Fruit fly (Drosophila melanogaster) whole organism, adult: ENCODE results near the gene CG14860.
A peak's percentile ranks its signal among the peaks of the same experiment; 100 is the strongest.

ENCODE experiments used
- CG11617 ChIP-seq: fragments of 200-800 bp; sonication (Bioruptor generic); optimal IDR thresholded peaks from 2 replicates; lab custom pipeline; 2017; ENCODE audit warnings: mild to moderate bottlenecking, missing biosample characterization, missing genetic modification reagents, missing genetic modification characterization
- CG12768 ChIP-seq: fragments of 200-800 bp; sonication (Bioruptor generic); optimal IDR thresholded peaks from 2 replicates; lab custom pipeline; 2017; ENCODE audit warnings: missing biosample characterization, missing genetic modification characterization, mild to moderate bottlenecking, moderate library complexity, missing genetic modification reagents
- CG14711 ChIP-seq: fragments of 200-800 bp; sonication (Bioruptor generic); optimal IDR thresholded peaks from 2 replicates; lab custom pipeline; 2018; ENCODE audit warnings: missing biosample characterization, mild to moderate bottlenecking, missing genetic modification characterization, moderate library complexity
- CG1620 ChIP-seq: fragments of 200-800 bp; sonication (Bioruptor generic); optimal IDR thresholded peaks from 2 replicates; lab custom pipeline; 2016; ENCODE audit warnings: missing biosample characterization, missing genetic modification characterization
- CG33017 ChIP-seq: fragments of 200-800 bp; sonication (Bioruptor generic); optimal IDR thresholded peaks from 2 replicates; lab custom pipeline; 2018; ENCODE audit warnings: missing biosample characterization, mild to moderate bottlenecking, missing genetic modification characterization, moderate library complexity
- CG5204 ChIP-seq: fragments of 200-800 bp; sonication (Bioruptor generic); optimal IDR thresholded peaks from 2 replicates; lab custom pipeline; 2016; ENCODE audit warnings: missing biosample characterization, missing genetic modification characterization
- CG7045 ChIP-seq: fragments of 200-800 bp; sonication (Bioruptor generic); optimal IDR thresholded peaks from 2 replicates; lab custom pipeline; 2017; ENCODE audit warnings: missing biosample characterization, mild to moderate bottlenecking, missing genetic modification characterization
- CG7101 ChIP-seq: fragments of 200-800 bp; sonication (Bioruptor generic); optimal IDR thresholded peaks from 2 replicates; lab custom pipeline; 2018; ENCODE audit warnings: missing biosample characterization, mild to moderate bottlenecking, missing genetic modification characterization, moderate library complexity
- Clk ChIP-seq: fragments of 200-800 bp; sonication (Bioruptor generic); optimal IDR thresholded peaks from 2 replicates; lab custom pipeline; 2017; ENCODE audit warnings: missing biosample characterization, missing genetic modification characterization
- Crg-1 ChIP-seq: fragments of 200-800 bp; sonication (Bioruptor generic); optimal IDR thresholded peaks from 2 replicates; lab custom pipeline; 2016; ENCODE audit warnings: missing biosample characterization, missing genetic modification characterization
- Hr96 ChIP-seq: fragments of 200-800 bp; sonication (Bioruptor generic); optimal IDR thresholded peaks from 2 replicates; lab custom pipeline; 2016; ENCODE audit warnings: missing biosample characterization, missing genetic modification characterization
- Mnt ChIP-seq: fragments of 200-800 bp; sonication (Bioruptor generic); optimal IDR thresholded peaks from 2 replicates; lab custom pipeline; 2016; ENCODE audit warnings: missing biosample characterization, mild to moderate bottlenecking, missing genetic modification characterization
- bab1 ChIP-seq: fragments of 200-800 bp; sonication (Bioruptor generic); optimal IDR thresholded peaks from 3 replicates; lab custom pipeline; 2019; ENCODE audit warnings: missing biosample characterization, mild to moderate bottlenecking, missing genetic modification characterization, moderate library complexity
- cic ChIP-seq: fragments of 200-800 bp; sonication (Bioruptor generic); optimal IDR thresholded peaks from 2 replicates; lab custom pipeline; 2017; ENCODE audit warnings: missing biosample characterization, mild to moderate bottlenecking, missing genetic modification characterization, moderate library complexity
- cnc ChIP-seq, 2 experiments: fragments of >200 bp; optimal IDR thresholded peaks; 2 replicates each; lab custom pipeline; 2017
- kay ChIP-seq: fragments of 200-800 bp; sonication (Bioruptor generic); peaks from one replicate; lab custom pipeline; 2016; ENCODE audit warnings: missing biosample characterization, missing genetic modification characterization, borderline replicate concordance
- ovo ChIP-seq: fragments of 200-800 bp; sonication (Bioruptor generic); optimal IDR thresholded peaks from 2 replicates; lab custom pipeline; 2016; ENCODE audit warnings: missing biosample characterization, missing genetic modification characterization
- pad ChIP-seq: fragments of 200-800 bp; sonication (Bioruptor generic); optimal IDR thresholded peaks from 3 replicates; lab custom pipeline; 2017; ENCODE audit warnings: missing biosample characterization, missing genetic modification characterization, mild to moderate bottlenecking, moderate library complexity, missing genetic modification reagents
- tj ChIP-seq: fragments of 200-800 bp; sonication (Bioruptor generic); optimal IDR thresholded peaks from 3 replicates; lab custom pipeline; 2017; ENCODE audit warnings: missing biosample characterization, mild to moderate bottlenecking, missing genetic modification characterization, moderate library complexity
- toe ChIP-seq: fragments of 200-800 bp; sonication (Bioruptor generic); optimal IDR thresholded peaks from 2 replicates; lab custom pipeline; 2016; ENCODE audit warnings: missing biosample characterization, missing genetic modification characterization

CG14860 gene

dm6 chr3R:14894783-14894883 is at the start of gene CG14860:
Gene CG14860, plus strand, starts transcription at chr3R:14894784.
- TF ChIP-seq CG14711 (tag; lab: Kevin White, UChicago) (no peak), CG12768 (no peak), kay (no peak), Mnt (no peak), CG11617 (no peak), Hr96 (no peak), CG7101 (tag; lab: Kevin White, UChicago) (no peak), pad (no peak), CG33017 (no peak), cnc (optimal IDR thresholded peaks at IDR 0.05; lab: Kevin White, UChicago) (no peak), Clk (GFP tag; lab: Kevin White, UChicago) (no peak), CG7045 (GFP tag; lab: Kevin White, UChicago) (no peak), Crg-1 (GFP tag; lab: Kevin White, UChicago) (no peak), ovo (GFP tag; lab: Kevin White, UChicago) (no peak), CG1620 (GFP tag; lab: Kevin White, UChicago) (no peak), toe (GFP tag; lab: Kevin White, UChicago) (no peak), cic (GFP tag; lab: Kevin White, UChicago) (no peak), bab1 (GFP tag; lab: Kevin White, UChicago) (no peak), tj (GFP tag; lab: Kevin White, UChicago) (no peak)

DNA sequence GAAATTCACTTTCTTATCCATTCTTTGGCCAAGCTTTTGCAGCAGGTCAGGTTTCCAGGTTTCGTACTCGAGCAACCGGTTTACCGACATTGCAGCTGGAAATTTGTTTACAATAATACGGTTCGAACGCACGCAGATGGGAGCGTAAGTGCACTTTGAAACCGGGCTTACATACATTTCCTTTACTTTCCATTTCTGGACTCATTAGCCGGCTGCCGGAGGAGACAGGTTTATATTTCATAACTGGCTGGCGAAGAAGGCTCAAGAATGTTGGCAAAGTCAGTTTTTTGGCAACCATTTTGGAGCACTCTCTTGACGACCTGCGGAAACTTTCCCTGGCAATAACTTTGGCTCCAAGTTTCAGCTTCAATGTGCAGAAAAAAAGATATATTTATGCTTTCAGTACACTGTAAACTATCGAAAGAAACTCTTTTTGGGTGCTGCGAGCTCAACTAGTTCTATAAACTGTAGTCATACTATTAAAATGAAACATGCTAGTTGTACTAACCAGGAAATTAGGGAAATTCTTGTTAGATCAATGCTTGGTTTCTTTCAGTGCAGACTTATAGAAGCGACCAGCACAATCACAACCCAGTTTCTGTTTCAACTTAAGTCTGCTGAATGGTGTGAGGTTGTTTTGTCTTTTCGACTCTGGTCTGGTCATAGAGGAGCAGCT is 47.5 kb upstream of the CG14860 start:
- no peak for TF ChIP-seq tj (GFP tag; lab: Kevin White, UChicago)
- no peak for TF ChIP-seq CG11617
- TF ChIP-seq CG14711 (tag; lab: Kevin White, UChicago), result no peak
- no peak for TF ChIP-seq CG1620 (GFP tag; lab: Kevin White, UChicago)
- no peak for TF ChIP-seq cnc (optimal IDR thresholded peaks at IDR 0.05; lab: Kevin White, UChicago)

DNA sequence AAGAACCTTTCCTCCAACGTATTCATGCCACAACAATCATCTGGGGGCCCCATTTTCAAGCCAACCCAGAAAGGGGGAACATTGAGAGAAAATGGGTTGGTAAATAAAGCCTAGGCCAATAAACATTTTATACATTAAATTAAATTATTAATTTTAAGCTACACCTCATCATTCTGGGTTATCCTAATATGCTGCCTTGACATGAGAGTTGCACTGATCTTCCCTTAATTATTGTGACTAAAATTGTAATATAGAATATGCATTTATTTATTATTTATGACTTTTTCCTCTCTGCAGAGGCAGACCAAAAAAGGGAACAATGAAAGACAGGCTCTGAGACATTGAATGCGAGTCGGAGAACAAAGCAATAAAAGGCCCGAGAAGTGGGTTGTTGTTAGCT is 46.7 kb upstream of the CG14860 start:
- TF ChIP-seq tj (GFP tag; lab: Kevin White, UChicago) (no peak), CG5204 (GFP tag; lab: Kevin White, UChicago) (no peak), kay (no peak), bab1 (GFP tag; lab: Kevin White, UChicago) (no peak), Mnt (no peak), Hr96 (no peak), CG7045 (GFP tag; lab: Kevin White, UChicago) (no peak), Clk (GFP tag; lab: Kevin White, UChicago) (no peak), CG11617 (no peak), CG1620 (GFP tag; lab: Kevin White, UChicago) (no peak)

- TF ChIP-seq kay, result no peak
- TF ChIP-seq tj (GFP tag; lab: Kevin White, UChicago), result peak; percentile 26
Observed at dm6 chr3R:14852610-14853009, 42.0 kb upstream of the CG14860 start.

DNA sequence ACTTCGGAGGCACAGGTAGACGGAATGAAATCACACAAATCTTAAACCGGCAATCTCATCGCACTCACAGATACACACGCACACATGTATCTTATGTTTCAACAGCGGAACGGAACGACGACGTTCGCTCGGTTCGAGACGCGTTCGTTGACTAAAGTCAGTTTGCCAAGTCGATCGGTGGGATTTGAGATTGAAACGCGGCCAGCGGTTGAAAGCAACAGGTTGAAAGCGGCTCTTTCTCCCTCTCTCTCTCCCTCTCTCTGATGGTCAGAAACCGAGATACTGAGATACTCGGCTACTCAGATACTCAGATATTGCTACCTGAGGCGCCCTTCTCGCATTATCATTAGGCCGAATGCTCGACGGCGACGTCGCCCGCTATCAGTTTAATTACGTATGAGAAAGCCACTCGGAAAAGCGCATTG is 40.8 kb upstream of the CG14860 start:
- TF ChIP-seq Mnt, result peak; percentile 21
- TF ChIP-seq ovo (GFP tag; lab: Kevin White, UChicago), result no peak
- no peak for TF ChIP-seq Clk (GFP tag; lab: Kevin White, UChicago)
- peak; percentile 46 for TF ChIP-seq CG11617
- TF ChIP-seq CG1620 (GFP tag; lab: Kevin White, UChicago), result no peak
- TF ChIP-seq CG7101 (tag; lab: Kevin White, UChicago), result peak; percentile 32
- TF ChIP-seq Crg-1 (GFP tag; lab: Kevin White, UChicago), result peak; percentile 71
- peak; percentile 7 for TF ChIP-seq bab1 (GFP tag; lab: Kevin White, UChicago)
- TF ChIP-seq tj (GFP tag; lab: Kevin White, UChicago), result no peak
- no peak for TF ChIP-seq kay
- peak; percentile 60 for TF ChIP-seq CG12768
- TF ChIP-seq CG5204 (GFP tag; lab: Kevin White, UChicago), result peak; percentile 13
- TF ChIP-seq CG14711 (tag; lab: Kevin White, UChicago), result peak; percentile 10
- TF ChIP-seq cnc (optimal IDR thresholded peaks at IDR 0.05; lab: Kevin White, UChicago), result no peak
- TF ChIP-seq CG7045 (GFP tag; lab: Kevin White, UChicago), result peak; percentile 43
- no peak for TF ChIP-seq Hr96
- TF ChIP-seq cic (GFP tag; lab: Kevin White, UChicago), result peak; percentile 63
- TF ChIP-seq toe (GFP tag; lab: Kevin White, UChicago), result no peak
- TF ChIP-seq pad, result peak; percentile 40
- peak; percentile 74 for TF ChIP-seq CG33017

DNA sequence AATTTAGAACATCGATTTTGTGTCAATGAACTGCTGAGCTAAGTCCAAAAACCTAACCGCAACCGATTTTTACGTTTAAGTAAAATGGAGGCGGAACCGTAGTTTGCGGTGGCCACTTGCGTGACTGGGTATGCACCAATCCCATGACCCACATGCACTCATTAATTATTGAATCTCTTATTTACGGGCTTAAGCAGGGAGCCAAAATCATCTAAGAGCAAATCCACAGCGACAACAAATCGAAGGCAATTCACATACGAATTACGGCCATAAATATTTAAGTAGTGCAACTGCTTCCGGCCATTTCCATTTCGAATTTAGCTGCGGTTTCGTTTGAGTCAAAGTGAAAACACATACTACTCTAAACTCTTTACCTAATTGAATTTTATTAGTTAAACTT is 29.8 kb upstream of the CG14860 start:
- TF ChIP-seq CG7045 (GFP tag; lab: Kevin White, UChicago) (no peak), kay (no peak), CG12768 (no peak), Clk (GFP tag; lab: Kevin White, UChicago) (no peak), CG14711 (tag; lab: Kevin White, UChicago) (no peak), CG33017 (no peak), cic (GFP tag; lab: Kevin White, UChicago) (no peak), CG11617 (no peak), Crg-1 (GFP tag; lab: Kevin White, UChicago) (no peak), CG7101 (tag; lab: Kevin White, UChicago) (no peak)

DNA sequence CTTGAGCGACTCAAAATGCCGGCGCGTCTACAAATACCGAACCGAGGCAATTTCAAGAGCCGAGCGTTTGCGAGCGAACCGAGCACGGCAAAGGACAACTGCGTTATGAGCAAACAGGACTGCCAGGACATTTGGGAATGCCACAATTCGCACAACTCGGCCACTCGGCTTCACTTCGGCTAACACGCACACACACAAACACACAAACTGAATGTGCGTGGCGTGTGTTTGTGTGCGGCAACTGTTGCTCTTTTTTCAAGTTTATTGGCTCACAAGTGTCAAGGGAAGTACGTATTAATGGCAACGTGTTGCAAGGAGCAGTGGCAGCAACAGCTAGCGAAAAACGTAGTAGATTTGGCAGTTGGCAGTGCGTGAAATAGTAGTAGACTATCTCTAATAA is 21.2 kb upstream of the CG14860 start:
- TF ChIP-seq CG1620 (GFP tag; lab: Kevin White, UChicago) (no peak), Mnt (no peak)
